Fruit fly (Drosophila melanogaster) whole organism, embryonic: ENCODE results near the gene RpS15Aa.

Experiments used
- Aef1 ChIP-seq: fragments of 200-800 bp; sonication (Bioruptor generic); IDR thresholded peaks from 3 replicates; pipeline ENCODE4 v1.3.6; 2022; ENCODE audit warnings: missing biosample characterization, missing genetic modification characterization
- Bteb2 ChIP-seq: fragments of 200-800 bp; sonication (Bioruptor generic); optimal IDR thresholded peaks from 2 replicates; lab custom pipeline; 2016; ENCODE audit warnings: missing biosample characterization, missing genetic modification characterization
- CG10366 ChIP-seq: fragments of 200-800 bp; sonication (Bioruptor generic); IDR thresholded peaks from 2 replicates; pipeline ENCODE4 v1.3.6; 2022; ENCODE audit warnings: missing biosample characterization, missing genetic modification characterization
- CG10462 ChIP-seq: fragments of 200-800 bp; sonication (Bioruptor generic); optimal IDR thresholded peaks from 2 replicates; lab custom pipeline; 2016; ENCODE audit warnings: missing biosample characterization, missing genetic modification characterization
- CG12769 ChIP-seq: fragments of 200-800 bp; sonication (Bioruptor generic); optimal IDR thresholded peaks from 2 replicates; lab custom pipeline; 2019; ENCODE audit warnings: missing biosample characterization, mild to moderate bottlenecking, missing genetic modification characterization, moderate library complexity
- CG14667 ChIP-seq: fragments of 200-800 bp; sonication (Bioruptor generic); IDR thresholded peaks from 2 replicates; pipeline ENCODE4 v1.3.6; 2022; ENCODE audit warnings: missing biosample characterization, missing genetic modification characterization
- CG15479 ChIP-seq: fragments of 200-800 bp; sonication (Bioruptor generic); optimal IDR thresholded peaks from 3 replicates; lab custom pipeline; 2019; ENCODE audit warnings: missing biosample characterization, mild to moderate bottlenecking, missing genetic modification characterization, moderate library complexity
- CG1602 ChIP-seq: fragments of 200-800 bp; sonication (Bioruptor generic); optimal IDR thresholded peaks from 3 replicates; lab custom pipeline; 2016; ENCODE audit warnings: missing biosample characterization, missing genetic modification characterization
- CG17361 ChIP-seq: fragments of 200-800 bp; sonication (Bioruptor generic); IDR thresholded peaks from 3 replicates; pipeline ENCODE4 v1.3.6; 2022; ENCODE audit warnings: missing biosample characterization, missing genetic modification characterization
- CG30020 ChIP-seq: fragments of 200-800 bp; optimal IDR thresholded peaks from 2 replicates; lab custom pipeline; 2019; ENCODE audit warnings: missing biosample characterization, mild to moderate bottlenecking, missing genetic modification characterization, moderate library complexity
- CG3065 ChIP-seq: fragments of 200-800 bp; sonication (Bioruptor generic); optimal IDR thresholded peaks from 2 replicates; lab custom pipeline; 2016; ENCODE audit warnings: missing biosample characterization, missing genetic modification characterization
- CG31365 ChIP-seq: fragments of 200-800 bp; sonication (Bioruptor generic); optimal IDR thresholded peaks from 2 replicates; lab custom pipeline; 2018; ENCODE audit warnings: missing biosample characterization, mild to moderate bottlenecking, missing genetic modification characterization
- CG4282 ChIP-seq: fragments of 200-800 bp; sonication (Bioruptor generic); optimal IDR thresholded peaks from 2 replicates; lab custom pipeline; 2016; ENCODE audit warnings: missing biosample characterization, missing genetic modification characterization
- CG4328 ChIP-seq: fragments of 200-800 bp; sonication (Bioruptor generic); optimal IDR thresholded peaks from 3 replicates; lab custom pipeline; 2017; ENCODE audit warnings: missing biosample characterization, missing genetic modification reagents, missing genetic modification characterization
- CG4730 ChIP-seq: fragments of 200-800 bp; sonication (Bioruptor generic); IDR thresholded peaks from 2 replicates; pipeline ENCODE4 v1.3.6; 2022; ENCODE audit warnings: missing biosample characterization, missing genetic modification characterization
- CG7786 ChIP-seq: fragments of 200-800 bp; sonication (Bioruptor generic); optimal IDR thresholded peaks from 2 replicates; lab custom pipeline; 2016; ENCODE audit warnings: missing biosample characterization, missing genetic modification characterization
- CG8924 ChIP-seq: fragments of 200-800 bp; optimal IDR thresholded peaks from 3 replicates; lab custom pipeline; 2019; ENCODE audit warnings: missing biosample characterization, mild to moderate bottlenecking, missing genetic modification characterization, moderate library complexity
- CG9609 ChIP-seq: fragments of 200-800 bp; sonication (Bioruptor generic); optimal IDR thresholded peaks from 3 replicates; lab custom pipeline; 2016; ENCODE audit warnings: missing biosample characterization, missing genetic modification characterization
- CHES-1-like ChIP-seq: fragments of 200-800 bp; sonication (Bioruptor generic); optimal IDR thresholded peaks from 2 replicates; lab custom pipeline; 2016; ENCODE audit warnings: missing biosample characterization, missing genetic modification characterization
- Chrac-16 ChIP-seq: fragments of 200-800 bp; sonication (Bioruptor generic); optimal IDR thresholded peaks from 3 replicates; lab custom pipeline; 2016; ENCODE audit warnings: missing biosample characterization, missing genetic modification characterization
- D19A ChIP-seq: fragments of 200-800 bp; optimal IDR thresholded peaks from 3 replicates; lab custom pipeline; 2019; ENCODE audit warnings: missing biosample characterization, mild to moderate bottlenecking, missing genetic modification characterization, moderate library complexity
- D19B ChIP-seq: fragments of 200-800 bp; sonication (Bioruptor generic); optimal IDR thresholded peaks from 2 replicates; lab custom pipeline; 2017; ENCODE audit warnings: missing biosample characterization, mild to moderate bottlenecking, missing genetic modification characterization
- Doc3 ChIP-seq: fragments of 200-800 bp; sonication (Bioruptor generic); IDR thresholded peaks from 3 replicates; pipeline ENCODE4 v1.3.6; 2022; ENCODE audit warnings: missing biosample characterization, missing genetic modification characterization; ENCODE audit not compliant: partially characterized antibody
- H15 ChIP-seq: fragments of 200-800 bp; sonication (Bioruptor generic); IDR thresholded peaks from 3 replicates; pipeline ENCODE4 v1.3.6; 2022; ENCODE audit warnings: missing biosample characterization, missing genetic modification characterization
- HLH4C ChIP-seq: fragments of 200-800 bp; sonication (Bioruptor generic); IDR thresholded peaks from 3 replicates; pipeline ENCODE4 v1.3.6; 2022; ENCODE audit warnings: missing biosample characterization, missing genetic modification characterization; ENCODE audit not compliant: partially characterized antibody
- MESR4 ChIP-seq: fragments of 200-800 bp; sonication (Bioruptor generic); optimal IDR thresholded peaks from 2 replicates; lab custom pipeline; 2018; ENCODE audit warnings: missing biosample characterization, mild to moderate bottlenecking, missing genetic modification characterization, moderate library complexity
- Med ChIP-seq: fragments of 200-800 bp; sonication (Bioruptor generic); peaks from one replicate; lab custom pipeline; 2016; ENCODE audit warnings: missing biosample characterization, missing genetic modification characterization, mild to moderate bottlenecking, inconsistent platforms, moderate library complexity
- NFAT ChIP-seq: fragments of 200-800 bp; sonication (Bioruptor generic); IDR thresholded peaks from 2 replicates; pipeline ENCODE4 v1.3.6; 2022; ENCODE audit warnings: missing biosample characterization, missing genetic modification characterization
- NfI ChIP-seq: fragments of 200-800 bp; sonication (Bioruptor generic); optimal IDR thresholded peaks from 3 replicates; lab custom pipeline; 2018; ENCODE audit warnings: missing biosample characterization, mild to moderate bottlenecking, missing genetic modification characterization, moderate library complexity
- Sry-β ChIP-seq: fragments of 200-800 bp; sonication (Bioruptor generic); optimal IDR thresholded peaks from 2 replicates; lab custom pipeline; 2018; ENCODE audit warnings: missing biosample characterization, mild to moderate bottlenecking, missing genetic modification characterization, moderate library complexity
- Stat92E ChIP-seq, 3 experiments: fragments of >200 bp in 2 of 3; fragments of 200-800 bp in 1 of 3; sonication (Bioruptor generic) in 1 of 3; optimal IDR thresholded peaks; 2 replicates each; lab custom pipeline; 2017 to 2019; ENCODE audit warnings: missing biosample characterization in 3 of 3, missing genetic modification characterization in 3 of 3, mild to moderate bottlenecking in 1 of 3, moderate library complexity in 1 of 3
- amos ChIP-seq: fragments of 200-800 bp; sonication (Bioruptor generic); IDR thresholded peaks from 2 replicates; pipeline ENCODE4 v1.3.6; 2022; ENCODE audit warnings: missing biosample characterization, missing genetic modification characterization; ENCODE audit not compliant: partially characterized antibody
- ara ChIP-seq: fragments of 200-800 bp; sonication (Bioruptor generic); IDR thresholded peaks from 2 replicates; pipeline ENCODE4 v1.3.6; 2022; ENCODE audit warnings: missing biosample characterization, missing genetic modification characterization
- bbx ChIP-seq: fragments of 200-800 bp; sonication (Bioruptor generic); IDR thresholded peaks from 2 replicates; pipeline ENCODE4 v1.3.6; 2022; ENCODE audit warnings: missing biosample characterization, missing genetic modification characterization; ENCODE audit not compliant: partially characterized antibody
- fd3F ChIP-seq: fragments of 200-800 bp; sonication (Bioruptor generic); optimal IDR thresholded peaks from 2 replicates; lab custom pipeline; 2018; ENCODE audit warnings: missing biosample characterization, mild to moderate bottlenecking, missing genetic modification characterization, moderate library complexity
- fd64A ChIP-seq: fragments of 200-800 bp; sonication (Bioruptor generic); optimal IDR thresholded peaks from 3 replicates; lab custom pipeline; 2018; ENCODE audit warnings: missing biosample characterization, mild to moderate bottlenecking, missing genetic modification characterization
- gro ChIP-seq: fragments of 200-800 bp; sonication (Bioruptor generic); optimal IDR thresholded peaks from 2 replicates; lab custom pipeline; 2016; ENCODE audit warnings: missing biosample characterization, missing genetic modification characterization
- gsb-n ChIP-seq: fragments of 200-800 bp; sonication (Bioruptor generic); optimal IDR thresholded peaks from 3 replicates; lab custom pipeline; 2018; ENCODE audit warnings: missing biosample characterization, mild to moderate bottlenecking, missing genetic modification characterization
- gt ChIP-seq: fragments of 200-800 bp; sonication (Bioruptor generic); IDR thresholded peaks from 2 replicates; pipeline ENCODE4 v1.3.6; 2022; ENCODE audit warnings: missing biosample characterization, missing genetic modification characterization
- h ChIP-seq: fragments of >200 bp; optimal IDR thresholded peaks from 2 replicates; lab custom pipeline; 2017
- kah ChIP-seq: fragments of 200-800 bp; sonication (Bioruptor generic); optimal IDR thresholded peaks from 2 replicates; lab custom pipeline; 2018; ENCODE audit warnings: missing biosample characterization, mild to moderate bottlenecking, missing genetic modification characterization
- luna ChIP-seq: fragments of 200-800 bp; sonication (Bioruptor generic); optimal IDR thresholded peaks from 2 replicates; lab custom pipeline; 2016; ENCODE audit warnings: missing biosample characterization, missing genetic modification characterization
- maf-S ChIP-seq: fragments of 200-800 bp; sonication (Bioruptor generic); optimal IDR thresholded peaks from 2 replicates; lab custom pipeline; 2016; ENCODE audit warnings: missing biosample characterization, missing genetic modification characterization
- nerfin-1 ChIP-seq: fragments of 200-800 bp; sonication (Bioruptor generic); optimal IDR thresholded peaks from 3 replicates; lab custom pipeline; 2019; ENCODE audit warnings: missing biosample characterization, mild to moderate bottlenecking, missing genetic modification characterization, moderate library complexity
- nom ChIP-seq: fragments of 200-800 bp; sonication (Bioruptor generic); optimal IDR thresholded peaks from 2 replicates; lab custom pipeline; 2017; ENCODE audit warnings: missing biosample characterization, missing genetic modification characterization, mild to moderate bottlenecking, moderate library complexity, missing genetic modification reagents
- sna ChIP-seq: fragments of 200-800 bp; sonication (Bioruptor generic); IDR thresholded peaks from 2 replicates; pipeline ENCODE4 v1.3.6; 2022; ENCODE audit warnings: missing biosample characterization, missing genetic modification characterization; ENCODE audit not compliant: partially characterized antibody
- sqz ChIP-seq: fragments of 200-800 bp; sonication (Bioruptor generic); optimal IDR thresholded peaks from 3 replicates; lab custom pipeline; 2018; ENCODE audit warnings: missing biosample characterization, mild to moderate bottlenecking, missing genetic modification characterization
- sr ChIP-seq: fragments of 200-800 bp; sonication (Bioruptor generic); IDR thresholded peaks from 3 replicates; pipeline ENCODE4 v1.3.6; 2022; ENCODE audit warnings: missing biosample characterization, missing genetic modification characterization
- ttk ChIP-seq: fragments of 200-800 bp; sonication (Bioruptor generic); IDR thresholded peaks from 2 replicates; pipeline ENCODE4 v2.1.2; 2022; ENCODE audit warnings: missing biosample characterization, missing genetic modification characterization
- tup ChIP-seq: fragments of 200-800 bp; sonication (Bioruptor generic); optimal IDR thresholded peaks from 2 replicates; lab custom pipeline; 2016; ENCODE audit warnings: missing biosample characterization, mild to moderate bottlenecking, missing genetic modification characterization, moderate library complexity
- wek ChIP-seq: fragments of 200-800 bp; sonication (Bioruptor generic); optimal IDR thresholded peaks from 3 replicates; lab custom pipeline; 2018; ENCODE audit warnings: missing biosample characterization, mild to moderate bottlenecking, missing genetic modification characterization, moderate library complexity
- yki ChIP-seq: fragments of >200 bp; optimal IDR thresholded peaks from 3 replicates; lab custom pipeline; 2018

The RpS15Aa gene

DNA sequence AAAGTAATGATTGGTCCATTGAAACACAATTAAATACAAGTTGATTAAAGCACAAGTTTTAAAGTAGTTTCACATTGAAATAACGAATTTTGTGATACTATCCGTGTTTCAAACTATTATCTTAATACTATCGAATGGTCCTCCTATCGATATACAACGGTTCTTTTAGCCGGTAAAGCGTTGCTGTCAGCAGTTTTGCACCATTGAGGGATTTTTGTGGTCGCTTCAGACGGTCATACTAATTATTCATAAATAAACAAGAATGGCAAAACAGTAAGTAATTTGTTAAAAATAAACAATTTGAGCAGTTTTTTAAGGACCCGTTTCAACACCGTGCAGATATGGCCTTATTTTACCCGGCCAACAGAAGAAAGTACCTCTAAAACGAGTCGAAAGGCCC, 608 bp upstream of the RpS15Aa start, which contains the start of gene CG15747 (continued):
- no peak for TF ChIP-seq gt
- no peak for TF ChIP-seq nom
- TF ChIP-seq bbx (GFP tag; lab: Robert Waterston, UW), result peak; percentile 25; the same call in 1 of the 2 replicates
- no peak for TF ChIP-seq Stat92E (GFP tag; optimal IDR thresholded peaks at IDR 0.05; lab: Kevin White, UChicago)
- peak; percentile 15 for TF ChIP-seq NfI (GFP tag; lab: Kevin White, UChicago)
- TF ChIP-seq fd64A, result no peak
- TF ChIP-seq Sry-β (GFP tag; lab: Kevin White, UChicago), result no peak
- no peak for TF ChIP-seq wek (GFP tag; lab: Kevin White, UChicago)
- TF ChIP-seq CG31365 (tag; lab: Kevin White, UChicago), result no peak
- TF ChIP-seq amos (GFP tag; lab: Robert Waterston, UW), result peak; percentile 75
- peak; percentile 46; the same call in 1 of the 3 replicates for TF ChIP-seq CG17361 (GFP tag; lab: Robert Waterston, UW)
- TF ChIP-seq NFAT, result no peak
- no peak for TF ChIP-seq ara (GFP tag; lab: Robert Waterston, UW)
- no peak for TF ChIP-seq CG4282 (GFP tag; lab: Kevin White, UChicago)
- TF ChIP-seq tup, result no peak
- peak; percentile 62 for TF ChIP-seq MESR4
- TF ChIP-seq CHES-1-like, result no peak
- TF ChIP-seq HLH4C (GFP tag; lab: Robert Waterston, UW), result 0 out of 3 replicates have a peak, but pooled peaks have one; percentile 15
- TF ChIP-seq CG14667 (GFP tag; lab: Robert Waterston, UW), result no peak
- no peak for TF ChIP-seq sqz (GFP tag; lab: Kevin White, UChicago)
- no peak for TF ChIP-seq ttk
- TF ChIP-seq gsb-n (tag; lab: Kevin White, UChicago), result no peak
- peak; percentile 62 for TF ChIP-seq Med (GFP tag; lab: Kevin White, UChicago)
- no peak for TF ChIP-seq CG15479 (GFP tag; lab: Kevin White, UChicago)
- TF ChIP-seq sna (GFP tag; lab: Robert Waterston, UW), result 0 out of 2 replicates have a peak, but pooled peaks have one; percentile 24
- no peak for TF ChIP-seq CG1602 (GFP tag; lab: Kevin White, UChicago)
- no peak for TF ChIP-seq maf-S (GFP tag; lab: Kevin White, UChicago)
- TF ChIP-seq luna (GFP tag; lab: Kevin White, UChicago), result no peak
- no peak for TF ChIP-seq H15 (GFP tag; lab: Robert Waterston, UW)
- no peak for TF ChIP-seq Aef1 (GFP tag; lab: Robert Waterston, UW)
- no peak for TF ChIP-seq CG9609 (GFP tag; lab: Kevin White, UChicago)
- TF ChIP-seq sr, result no peak
- TF ChIP-seq fd3F (GFP tag; lab: Kevin White, UChicago), result no peak
- no peak for TF ChIP-seq D19B (GFP tag; lab: Kevin White, UChicago)
- no peak for TF ChIP-seq yki (lab: Kevin White, UChicago)
- no peak for TF ChIP-seq CG7786 (GFP tag; lab: Kevin White, UChicago)
- no peak for TF ChIP-seq Chrac-16 (GFP tag; lab: Kevin White, UChicago)
- TF ChIP-seq CG10462, result no peak
- no peak for TF ChIP-seq gro
- TF ChIP-seq D19A (tag; lab: Kevin White, UChicago), result no peak
- no peak for TF ChIP-seq CG8924 (tag; lab: Kevin White, UChicago)
- no peak for TF ChIP-seq CG3065
- no peak for TF ChIP-seq kah (GFP tag; lab: Kevin White, UChicago)
- TF ChIP-seq Bteb2 (GFP tag; lab: Kevin White, UChicago), result no peak
- no peak for TF ChIP-seq h
- no peak for TF ChIP-seq CG4730 (GFP tag; lab: Robert Waterston, UW)
- no peak for TF ChIP-seq CG30020
- TF ChIP-seq Doc3 (GFP tag; lab: Robert Waterston, UW), result peak; percentile 29; the same call in 2 of the 3 replicates
- no peak for TF ChIP-seq CG12769 (tag; lab: Kevin White, UChicago)
- TF ChIP-seq CG10366, result no peak
- TF ChIP-seq nerfin-1, result no peak
- TF ChIP-seq CG4328 (GFP tag; lab: Kevin White, UChicago), result no peak
